Fruit fly (Drosophila melanogaster) whole organism, embryonic: ENCODE measurements around the gene Cyp1.

Source experiments
- CG13624 ChIP-seq: fragments of 200-800 bp; sonication (Bioruptor generic); optimal IDR thresholded peaks from 2 replicates; lab custom pipeline; 2016; ENCODE audit warnings: missing biosample characterization, missing genetic modification characterization
- CG16815 ChIP-seq: fragments of 200-800 bp; sonication (Bioruptor generic); optimal IDR thresholded peaks from 3 replicates; lab custom pipeline; 2017; ENCODE audit warnings: missing biosample characterization, mild to moderate bottlenecking, missing genetic modification characterization
- CG4854 ChIP-seq: fragments of 200-800 bp; sonication (Bioruptor generic); optimal IDR thresholded peaks from 2 replicates; lab custom pipeline; 2016; ENCODE audit warnings: missing biosample characterization, missing genetic modification characterization, inconsistent platforms
- CG9727 ChIP-seq: fragments of 200-800 bp; sonication (Bioruptor generic); optimal IDR thresholded peaks from 3 replicates; lab custom pipeline; 2017; ENCODE audit warnings: missing biosample characterization, mild to moderate bottlenecking, missing genetic modification characterization
- CG9876 ChIP-seq: fragments of 200-800 bp; sonication (Bioruptor generic); optimal IDR thresholded peaks from 2 replicates; lab custom pipeline; 2016; ENCODE audit warnings: missing biosample characterization, missing genetic modification characterization
- Camta ChIP-seq: fragments of 200-800 bp; sonication (Bioruptor generic); optimal IDR thresholded peaks from 2 replicates; lab custom pipeline; 2016; ENCODE audit warnings: missing biosample characterization, missing genetic modification characterization
- Deaf1 ChIP-seq: fragments of 200-800 bp; optimal IDR thresholded peaks from 3 replicates; lab custom pipeline; 2019; ENCODE audit warnings: missing biosample characterization, mild to moderate bottlenecking, missing genetic modification characterization, moderate library complexity
- Gsc ChIP-seq: fragments of 200-800 bp; sonication (Bioruptor generic); IDR thresholded peaks from 2 replicates; pipeline ENCODE4 v1.3.6; 2022; ENCODE audit warnings: missing biosample characterization, missing genetic modification characterization
- HLH3B ChIP-seq: fragments of 200-800 bp; sonication (Bioruptor generic); IDR thresholded peaks from 2 replicates; pipeline ENCODE4 v1.3.6; 2022; ENCODE audit warnings: missing biosample characterization, missing genetic modification characterization
- HmgD ChIP-seq: fragments of 200-800 bp; sonication (Bioruptor generic); optimal IDR thresholded peaks from 3 replicates; lab custom pipeline; 2016; ENCODE audit warnings: missing biosample characterization, missing genetic modification characterization
- ato ChIP-seq: fragments of 200-800 bp; sonication (Bioruptor generic); IDR thresholded peaks from 2 replicates; pipeline ENCODE4 v1.3.6; 2022; ENCODE audit warnings: missing biosample characterization, missing genetic modification characterization; ENCODE audit not compliant: partially characterized antibody
- h ChIP-seq: fragments of >200 bp; optimal IDR thresholded peaks from 2 replicates; lab custom pipeline; 2017
- sd ChIP-seq: fragments of 200-800 bp; sonication (Bioruptor generic); optimal IDR thresholded peaks from 3 replicates; lab custom pipeline; 2018; ENCODE audit warnings: missing biosample characterization, mild to moderate bottlenecking, missing genetic modification characterization, moderate library complexity

DNA sequence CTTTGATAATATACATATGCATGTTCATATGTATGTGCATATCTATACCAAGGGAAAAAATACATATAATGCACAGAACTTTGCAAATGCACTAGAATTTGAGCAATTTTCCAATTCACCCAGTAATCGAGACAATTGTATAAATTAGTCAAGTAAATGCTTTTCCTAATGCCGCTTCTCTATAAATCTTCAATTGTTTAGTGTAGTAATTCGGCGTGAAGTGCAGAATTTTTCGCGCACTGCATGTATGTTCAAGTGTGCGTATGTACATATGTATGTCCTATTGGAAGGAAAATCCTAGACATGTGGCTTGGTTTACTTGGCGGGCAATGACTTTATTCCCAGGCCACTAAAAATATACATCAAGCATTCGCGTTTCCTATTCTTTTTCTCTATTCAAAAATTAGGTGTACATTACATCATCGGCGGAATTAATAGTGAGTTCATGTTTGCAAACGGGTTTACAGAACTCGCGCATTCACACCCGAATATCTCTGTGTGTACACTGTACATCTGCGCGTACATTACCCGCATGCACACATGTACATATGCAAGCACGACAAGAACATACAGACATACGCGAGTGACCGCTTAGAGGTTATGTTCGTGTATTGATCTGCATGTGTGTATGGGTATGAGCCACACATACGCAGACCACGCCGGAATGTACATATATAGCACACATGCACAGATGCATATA is 1.2 kb downstream of the Cyp1 start:
- TF ChIP-seq ato (no peak), HmgD (GFP tag; lab: Kevin White, UChicago) (no peak), CG16815 (GFP tag; lab: Kevin White, UChicago) (no peak), sd (tag; lab: Kevin White, UChicago) (peak; percentile 96), CG13624 (GFP tag; lab: Kevin White, UChicago) (no peak), CG9876 (GFP tag; lab: Kevin White, UChicago) (no peak), h (no peak), CG4854 (GFP tag; lab: Kevin White, UChicago) (no peak), Deaf1 (tag; lab: Kevin White, UChicago) (peak; percentile 39), Gsc (GFP tag; lab: Robert Waterston, UW) (no peak), CG9727 (GFP tag; lab: Kevin White, UChicago) (no peak), HLH3B (no peak), Camta (GFP tag; lab: Kevin White, UChicago) (no peak)
